Worm (Caenorhabditis elegans) whole organism, L3 larva: ENCODE data around the gene F10C2.5.
A peak's percentile ranks its signal among the peaks of the same experiment; 100 is the strongest.

Source experiments
- pqm-1 ChIP-seq: fragments of 150-350 bp; optimal IDR thresholded peaks from 2 replicates; lab custom pipeline; 2017; ENCODE audit warnings: missing biosample characterization, missing genetic modification characterization, inconsistent platforms
- ztf-4 ChIP-seq: fragments of 150-350 bp; optimal IDR thresholded peaks from 2 replicates; lab custom pipeline; 2014; ENCODE audit warnings: missing biosample characterization, missing genetic modification characterization

DNA sequence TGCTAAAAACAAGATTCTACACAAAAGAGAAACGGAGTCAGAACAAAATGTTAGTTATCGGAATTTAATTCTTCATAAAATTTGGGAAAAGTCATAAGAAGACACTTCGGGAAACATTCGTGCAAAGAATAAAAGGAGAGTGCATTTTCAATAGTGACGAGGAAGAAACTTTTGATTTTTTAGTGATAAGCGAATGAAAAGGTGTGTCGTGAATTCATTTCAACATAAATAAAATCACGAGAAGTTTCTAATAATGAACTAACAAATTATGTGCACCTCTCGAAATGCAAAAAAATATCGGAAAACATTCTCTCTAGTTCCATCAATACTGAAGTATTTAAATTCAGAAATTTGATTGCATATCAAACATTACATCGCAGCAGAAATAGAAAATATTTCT lies 30.8 kb downstream of the F10C2.5 start:
- TF ChIP-seq ztf-4 (tag; lab: Kevin White, UChicago) (no peak), pqm-1 (tag; lab: Kevin White, UChicago) (peak; percentile 75)
